Fruit fly (Drosophila melanogaster): ENCODE measurements around the gene CG4546.

Gene CG4546

DNA sequence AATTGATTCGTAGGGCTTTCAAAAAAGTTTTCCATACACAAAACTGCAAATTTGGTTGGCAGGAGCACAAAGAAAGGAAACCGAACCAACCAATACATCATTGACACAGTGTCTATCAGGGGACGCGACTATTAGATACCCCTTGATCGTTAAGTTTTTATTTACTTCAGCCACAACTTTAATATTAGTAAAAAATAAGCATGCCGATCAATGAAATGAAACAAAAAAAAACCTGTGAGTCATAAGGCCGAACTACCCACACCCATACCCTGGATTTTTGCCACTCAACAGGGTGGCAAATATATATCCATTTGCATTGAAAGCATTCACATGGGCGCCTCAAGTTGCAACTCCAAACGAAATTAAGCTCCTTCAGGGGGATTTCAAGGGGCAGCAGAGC lies 30.1 kb upstream of the CG4546 start (continued):
- TF ChIP-seq CG32532 (GFP tag; IDR thresholded peaks at IDR 0.05) = peak; percentile 30; the same call in 1 of the 2 replicates
- TF ChIP-seq klu (GFP tag; IDR thresholded peaks at IDR 0.05) = no peak
- no peak for TF ChIP-seq HLH3B (GFP tag; IDR thresholded peaks at IDR 0.05)
- TF ChIP-seq Asciz (GFP tag; optimal IDR thresholded peaks at IDR 0.05) = no peak
- TF ChIP-seq cad (GFP tag; optimal IDR thresholded peaks at IDR 0.05) = no peak
- TF ChIP-seq CG13775 (GFP tag; optimal IDR thresholded peaks at IDR 0.05) = no peak
- peak; percentile 8 for TF ChIP-seq Hsf (GFP tag; optimal IDR thresholded peaks at IDR 0.05)
- TF ChIP-seq CG14860 (GFP tag; IDR thresholded peaks at IDR 0.05; ENCODE audit: partially characterized antibody) = no peak
- TF ChIP-seq zf30C (GFP tag; optimal IDR thresholded peaks at IDR 0.05) = no peak
- no peak for TF ChIP-seq crp (GFP tag; optimal IDR thresholded peaks at IDR 0.05)
- TF ChIP-seq CG17359 (tag; optimal IDR thresholded peaks at IDR 0.05) = no peak
- TF ChIP-seq Opbp (GFP tag; IDR thresholded peaks at IDR 0.05; ENCODE audit: partially characterized antibody) = no peak
- TF ChIP-seq Sox100B (GFP tag; optimal IDR thresholded peaks at IDR 0.05) = no peak
- no peak for TF ChIP-seq luna (GFP tag; optimal IDR thresholded peaks at IDR 0.05)
- no peak for TF ChIP-seq CG15696 (tag; optimal IDR thresholded peaks at IDR 0.05)
- no peak for TF ChIP-seq Antp (GFP tag; optimal IDR thresholded peaks at IDR 0.05)
- no peak for TF ChIP-seq CG30431 (GFP tag; optimal IDR thresholded peaks at IDR 0.05)
- no peak for TF ChIP-seq Deaf1 (tag; optimal IDR thresholded peaks at IDR 0.05)
- TF ChIP-seq CG9727 (GFP tag; optimal IDR thresholded peaks at IDR 0.05) = no peak
- no peak for TF ChIP-seq CG30403 (GFP tag; optimal IDR thresholded peaks at IDR 0.05)
- peak; percentile 43 for TF ChIP-seq chn (GFP tag; optimal IDR thresholded peaks at IDR 0.05)
- no peak for TF ChIP-seq CG2202 (tag; optimal IDR thresholded peaks at IDR 0.05)
- no peak for TF ChIP-seq CG12155 (GFP tag; optimal IDR thresholded peaks at IDR 0.05)
- TF ChIP-seq pnt (GFP tag; optimal IDR thresholded peaks at IDR 0.05) = peak; percentile 29
- TF ChIP-seq bbx (GFP tag; IDR thresholded peaks at IDR 0.05; ENCODE audit: partially characterized antibody) = no peak
- TF ChIP-seq ERR (GFP tag; optimal IDR thresholded peaks at IDR 0.05) = no peak
- TF ChIP-seq CG9215 (GFP tag; IDR thresholded peaks at IDR 0.05) = no peak
- TF ChIP-seq Abd-B (GFP tag; optimal IDR thresholded peaks at IDR 0.05) = no peak
- TF ChIP-seq Med (GFP tag) = no peak
- TF ChIP-seq sug (tag; optimal IDR thresholded peaks at IDR 0.05) = no peak
- TF ChIP-seq D19B (GFP tag; optimal IDR thresholded peaks at IDR 0.05) = peak; percentile 45
- no peak for TF ChIP-seq CG9876 (GFP tag; optimal IDR thresholded peaks at IDR 0.05)
- TF ChIP-seq Hr39 (optimal IDR thresholded peaks at IDR 0.05) = no peak
- TF ChIP-seq dmrt99B (tag; optimal IDR thresholded peaks at IDR 0.05) = no peak
- TF ChIP-seq CG14667 (GFP tag; IDR thresholded peaks at IDR 0.05) = no peak
- no peak for TF ChIP-seq Kr (GFP tag; optimal IDR thresholded peaks at IDR 0.05)
- TF ChIP-seq MESR4 (GFP tag; optimal IDR thresholded peaks at IDR 0.05) = no peak
- TF ChIP-seq Bteb2 (GFP tag; optimal IDR thresholded peaks at IDR 0.05) = no peak
- TF ChIP-seq Ets65A (GFP tag) = peak; percentile 92
- TF ChIP-seq Mes4 (GFP tag; optimal IDR thresholded peaks at IDR 0.05) = no peak
- no peak for TF ChIP-seq CG34224 (GFP tag; IDR thresholded peaks at IDR 0.05; ENCODE audit: partially characterized antibody)
- no peak for TF ChIP-seq CG12659 (GFP tag; optimal IDR thresholded peaks at IDR 0.05)
- TF ChIP-seq eve (GFP tag; optimal IDR thresholded peaks at IDR 0.05) = no peak
- peak; percentile 60; the same call in 1 of the 3 replicates for TF ChIP-seq ci (GFP tag; IDR thresholded peaks at IDR 0.05)
- no peak for TF ChIP-seq emc (GFP tag; optimal IDR thresholded peaks at IDR 0.05)
- no peak for TF ChIP-seq pb (GFP tag; optimal IDR thresholded peaks at IDR 0.05)
- peak; percentile 43 for TF ChIP-seq E2f1 (GFP tag; IDR thresholded peaks at IDR 0.05)
- TF ChIP-seq jumu (GFP tag; optimal IDR thresholded peaks at IDR 0.05) = no peak
- TF ChIP-seq NFAT (GFP tag; IDR thresholded peaks at IDR 0.05) = no peak
- TF ChIP-seq CG7963 (GFP tag; IDR thresholded peaks at IDR 0.05; ENCODE audit: partially characterized antibody) = no peak
- no peak for TF ChIP-seq CG10431 (GFP tag; optimal IDR thresholded peaks at IDR 0.05)
- TF ChIP-seq CG6654 (GFP tag; optimal IDR thresholded peaks at IDR 0.05) = no peak
- no peak for TF ChIP-seq chm (GFP tag; IDR thresholded peaks at IDR 0.05)
